Fruit fly (Drosophila melanogaster) whole organism, embryonic: ENCODE measurements around the gene Prosalpha6T.

ENCODE experiments used
- CG15479 ChIP-seq: fragments of 200-800 bp; sonication (Bioruptor generic); optimal IDR thresholded peaks from 3 replicates; lab custom pipeline; 2019; ENCODE audit warnings: missing biosample characterization, mild to moderate bottlenecking, missing genetic modification characterization, moderate library complexity
- CG6272 ChIP-seq: fragments of 200-800 bp; sonication (Bioruptor generic); IDR thresholded peaks from 2 replicates; pipeline ENCODE4 v1.3.6; 2022; ENCODE audit warnings: missing biosample characterization, missing genetic modification characterization
- h ChIP-seq: fragments of >200 bp; optimal IDR thresholded peaks from 2 replicates; lab custom pipeline; 2017

DNA sequence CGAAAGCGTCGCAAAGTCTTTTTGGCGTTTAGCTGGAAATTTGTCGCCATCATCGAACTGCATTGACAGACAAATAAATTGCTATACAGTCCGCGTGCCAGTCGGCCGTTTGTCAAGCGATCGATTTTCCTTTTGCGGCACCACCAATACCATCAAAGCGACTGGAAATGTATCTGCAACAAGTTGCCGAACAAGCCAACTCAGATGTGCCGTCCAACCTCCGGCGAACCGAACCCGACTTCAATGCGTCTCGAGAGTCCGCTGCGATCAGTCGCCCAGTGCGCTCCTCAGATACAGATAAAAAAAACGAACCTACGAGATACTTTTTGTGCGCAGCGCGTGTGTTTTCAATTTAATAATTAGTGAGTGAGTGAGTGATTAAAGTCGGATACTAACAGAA lies 34.8 kb downstream of the Prosalpha6T start:
- TF ChIP-seq CG15479 (GFP tag; lab: Kevin White, UChicago) (no peak), h (lab: Kevin White, UChicago) (no peak), CG6272 (GFP tag; lab: Robert Waterston, UW) (no peak)
